Fruit fly (Drosophila melanogaster): ENCODE results near the gene CG18213.

dm6 chr3R:17031502-17031901, 8.5 kb downstream of the CG18213 start, which contains the start of gene CG31268:
- TF ChIP-seq CG6276 (GFP tag; optimal IDR thresholded peaks at IDR 0.05) (no peak), Eip75B (GFP tag; optimal IDR thresholded peaks at IDR 0.05) (no peak), Hr39 (GFP tag; optimal IDR thresholded peaks at IDR 0.05) (no peak), net (GFP tag; optimal IDR thresholded peaks at IDR 0.05) (no peak)
